Worm (Caenorhabditis elegans) whole organism, early embryonic: Measurements from ENCODE around the gene tra-2.

ENCODE experiments used
- ama-1 ChIP-seq: fragments of 150-350 bp; optimal IDR thresholded peaks from 2 replicates; lab custom pipeline; 2014
- tbx-37 ChIP-seq: fragments of 200-800 bp; sonication (Bioruptor generic); conservative IDR thresholded peaks from 2 replicates; pipeline ENCODE4 v1.3.6; 2022; ENCODE audit warnings: missing genetic modification reagents, missing genetic modification characterization, missing compliant biosample characterization

DNA sequence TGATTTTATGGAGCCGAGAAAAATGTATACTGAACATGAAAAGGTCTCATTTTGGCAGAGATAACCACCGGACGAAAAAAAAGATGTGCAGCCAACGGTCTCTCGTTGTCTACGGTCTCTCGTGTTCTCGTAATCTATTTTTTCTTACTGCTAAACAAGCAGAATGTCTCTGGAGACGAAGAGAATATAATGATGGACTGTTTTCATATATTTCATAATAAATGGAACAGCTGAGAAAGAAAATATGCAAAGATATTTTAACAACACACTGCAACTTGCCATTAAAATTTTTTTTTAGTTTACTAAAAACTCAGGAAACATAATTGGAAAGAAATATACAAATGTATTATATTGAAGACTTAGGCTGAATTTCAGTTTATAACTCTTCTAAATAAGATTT lies 35.4 kb downstream of the tra-2 start:
- TF ChIP-seq tbx-37 (GFP tag; lab: Robert Waterston, UW): no peak
- no peak for TF ChIP-seq ama-1 (lab: Kevin White, UChicago)
